Worm (Caenorhabditis elegans): Measurements from ENCODE around the gene srh-141.

- TF ChIP-seq flt-1 (GFP tag; IDR thresholded peaks at IDR 0.05): no peak
- TF ChIP-seq ref-1 (GFP tag; conservative IDR thresholded peaks at IDR 0.05): no peak
- no peak for TF ChIP-seq ztf-23 (GFP tag; IDR thresholded peaks at IDR 0.05)
- TF ChIP-seq T22C8.4 (GFP tag; IDR thresholded peaks at IDR 0.05): no peak
- TF ChIP-seq tab-1 (GFP tag; IDR thresholded peaks at IDR 0.05): no peak
These were observed 43.7 kb downstream of the srh-141 start, which contains the start of gene Y32B12A.5 for ce11 chrV:16487474-16487873.
